Worm (Caenorhabditis elegans) whole organism, early embryonic: Measurements from ENCODE around the gene F41C6.6.

Source experiments
- B0310.2 ChIP-seq: sonication (generic microtip); optimal IDR thresholded peaks from 2 replicates; lab custom pipeline; 2016; ENCODE audit warnings: mild to moderate bottlenecking, missing genetic modification characterization, missing compliant biosample characterization
- F13C5.2 ChIP-seq: sonication (generic microtip); optimal IDR thresholded peaks from 2 replicates; lab custom pipeline; 2017; ENCODE audit warnings: mild to moderate bottlenecking, missing genetic modification characterization, inconsistent platforms, missing compliant biosample characterization
- ama-1 ChIP-seq: fragments of 150-350 bp; optimal IDR thresholded peaks from 2 replicates; lab custom pipeline; 2014
- ets-7 ChIP-seq: sonication (generic microtip); optimal IDR thresholded peaks from 2 replicates; lab custom pipeline; 2016; ENCODE audit warnings: missing genotype, missing genetic modification characterization, missing compliant biosample characterization

- no peak for TF ChIP-seq F13C5.2 (tag; lab: Kevin White, UChicago)
- no peak for TF ChIP-seq ets-7 (tag; lab: Kevin White, UChicago)
- no peak for TF ChIP-seq ama-1 (lab: Kevin White, UChicago)
- no peak for TF ChIP-seq B0310.2 (tag; lab: Kevin White, UChicago)
These were observed 20.1 kb downstream of the F41C6.6 start for ce11 chrX:6861564-6861963.
